Fruit fly (Drosophila melanogaster) whole organism: ENCODE measurements around the gene Gorab.

Source experiments
- CG8478 ChIP-seq: fragments of >200 bp; optimal IDR thresholded peaks from 2 replicates; lab custom pipeline; 2018; ENCODE audit warnings: inconsistent platforms
- Dll ChIP-seq: fragments of >200 bp; optimal IDR thresholded peaks from 2 replicates; lab custom pipeline; 2017
- pan ChIP-seq: fragments of >200 bp; optimal IDR thresholded peaks from 2 replicates; lab custom pipeline; 2017
- psq ChIP-seq: fragments of >200 bp; optimal IDR thresholded peaks from 2 replicates; lab custom pipeline; 2017
- usp ChIP-seq: fragments of >200 bp; optimal IDR thresholded peaks from 2 replicates; lab custom pipeline; 2017; ENCODE audit warnings: missing biosample characterization, missing genetic modification characterization, mixed read lengths

dm6 chr3L:17383285-17383684 is 45.4 kb downstream of the Gorab start:
- TF ChIP-seq usp (GFP tag; lab: Kevin White, UChicago) = no peak
- TF ChIP-seq pan = no peak
- no peak for TF ChIP-seq CG8478
- TF ChIP-seq Dll (lab: Kevin White, UChicago) = no peak
- no peak for TF ChIP-seq psq (lab: Kevin White, UChicago)
